Fruit fly (Drosophila melanogaster) whole organism, embryonic: ENCODE data around the gene CG15643.
A peak's percentile ranks its signal among the peaks of the same experiment; 100 is the strongest.

ENCODE experiments used
- CG10147 ChIP-seq: fragments of 200-800 bp; sonication (Bioruptor generic); optimal IDR thresholded peaks from 2 replicates; lab custom pipeline; 2019; ENCODE audit warnings: missing biosample characterization, mild to moderate bottlenecking, missing genetic modification characterization, moderate library complexity
- CG12219 ChIP-seq: fragments of 200-800 bp; sonication (Bioruptor generic); optimal IDR thresholded peaks from 3 replicates; lab custom pipeline; 2018; ENCODE audit warnings: missing biosample characterization, mild to moderate bottlenecking, missing genetic modification characterization
- CG13123 ChIP-seq: fragments of 200-800 bp; sonication (Bioruptor generic); optimal IDR thresholded peaks from 2 replicates; lab custom pipeline; 2016; ENCODE audit warnings: missing biosample characterization, missing genetic modification characterization
- CG14014 ChIP-seq: fragments of 200-800 bp; sonication (Bioruptor generic); IDR thresholded peaks from 2 replicates; pipeline ENCODE4 v1.3.6; 2022; ENCODE audit warnings: missing biosample characterization, missing genetic modification characterization
- CG15269 ChIP-seq: fragments of 200-800 bp; sonication (Bioruptor generic); optimal IDR thresholded peaks from 2 replicates; lab custom pipeline; 2018; ENCODE audit warnings: missing biosample characterization, mild to moderate bottlenecking, missing genetic modification characterization, moderate library complexity
- CG17359 ChIP-seq: fragments of 200-800 bp; sonication (Bioruptor generic); optimal IDR thresholded peaks from 3 replicates; lab custom pipeline; 2018; ENCODE audit warnings: missing biosample characterization, mild to moderate bottlenecking, missing genetic modification characterization, moderate library complexity
- CG17912 ChIP-seq: fragments of 200-800 bp; sonication (Bioruptor generic); optimal IDR thresholded peaks from 2 replicates; lab custom pipeline; 2018; ENCODE audit warnings: missing biosample characterization, mild to moderate bottlenecking, missing genetic modification characterization
- CG2120 ChIP-seq: fragments of 200-800 bp; sonication (Bioruptor generic); optimal IDR thresholded peaks from 3 replicates; lab custom pipeline; 2016; ENCODE audit warnings: missing biosample characterization, missing genetic modification characterization
- CG3065 ChIP-seq: fragments of 200-800 bp; sonication (Bioruptor generic); optimal IDR thresholded peaks from 2 replicates; lab custom pipeline; 2016; ENCODE audit warnings: missing biosample characterization, missing genetic modification characterization
- CG3163 ChIP-seq: fragments of 200-800 bp; sonication (Bioruptor generic); optimal IDR thresholded peaks from 3 replicates; lab custom pipeline; 2016; ENCODE audit warnings: missing biosample characterization, missing genetic modification characterization
- CG8281 ChIP-seq: fragments of 200-800 bp; sonication (Bioruptor generic); optimal IDR thresholded peaks from 2 replicates; lab custom pipeline; 2018; ENCODE audit warnings: missing biosample characterization, mild to moderate bottlenecking, missing genetic modification characterization, moderate library complexity
- CG8359 ChIP-seq: fragments of 200-800 bp; sonication (Bioruptor generic); optimal IDR thresholded peaks from 2 replicates; lab custom pipeline; 2017; ENCODE audit warnings: missing biosample characterization, mild to moderate bottlenecking, missing genetic modification characterization, borderline replicate concordance
- CG9437 ChIP-seq: fragments of 200-800 bp; sonication (Bioruptor generic); optimal IDR thresholded peaks from 2 replicates; lab custom pipeline; 2018; ENCODE audit warnings: missing biosample characterization, mild to moderate bottlenecking, missing genetic modification characterization
- CG9876 ChIP-seq: fragments of 200-800 bp; sonication (Bioruptor generic); optimal IDR thresholded peaks from 2 replicates; lab custom pipeline; 2016; ENCODE audit warnings: missing biosample characterization, missing genetic modification characterization
- Dbx ChIP-seq: fragments of 200-800 bp; sonication (Bioruptor generic); IDR thresholded peaks from 3 replicates; pipeline ENCODE4 v1.3.6; 2022; ENCODE audit warnings: missing biosample characterization, missing genetic modification characterization
- Dek ChIP-seq: fragments of 200-800 bp; sonication (Bioruptor generic); optimal IDR thresholded peaks from 3 replicates; lab custom pipeline; 2019; ENCODE audit warnings: missing biosample characterization, mild to moderate bottlenecking, missing genetic modification characterization, moderate library complexity
- Ets97D ChIP-seq: fragments of 200-800 bp; sonication (Bioruptor generic); optimal IDR thresholded peaks from 3 replicates; lab custom pipeline; 2016; ENCODE audit warnings: missing biosample characterization, missing genetic modification characterization
- Gsc ChIP-seq: fragments of 200-800 bp; sonication (Bioruptor generic); IDR thresholded peaks from 2 replicates; pipeline ENCODE4 v1.3.6; 2022; ENCODE audit warnings: missing biosample characterization, missing genetic modification characterization
- H2.0 ChIP-seq: fragments of 200-800 bp; sonication (Bioruptor generic); IDR thresholded peaks from 2 replicates; pipeline ENCODE4 v1.3.6; 2022; ENCODE audit warnings: missing biosample characterization, missing genetic modification characterization
- HLH3B ChIP-seq: fragments of 200-800 bp; sonication (Bioruptor generic); IDR thresholded peaks from 2 replicates; pipeline ENCODE4 v1.3.6; 2022; ENCODE audit warnings: missing biosample characterization, missing genetic modification characterization
- Hmr ChIP-seq: fragments of 200-800 bp; sonication (Bioruptor generic); optimal IDR thresholded peaks from 3 replicates; lab custom pipeline; 2017; ENCODE audit warnings: mild to moderate bottlenecking, missing biosample characterization, missing genetic modification reagents, missing genetic modification characterization
- Max ChIP-seq: fragments of 200-800 bp; sonication (Bioruptor generic); optimal IDR thresholded peaks from 2 replicates; lab custom pipeline; 2016; ENCODE audit warnings: missing biosample characterization, mild to moderate bottlenecking, missing genetic modification characterization
- NC2α ChIP-seq: fragments of 200-800 bp; sonication (Bioruptor generic); optimal IDR thresholded peaks from 2 replicates; lab custom pipeline; 2016; ENCODE audit warnings: missing biosample characterization, missing genetic modification characterization
- Nf-YB ChIP-seq: fragments of 200-800 bp; sonication (Bioruptor generic); optimal IDR thresholded peaks from 3 replicates; lab custom pipeline; 2019; ENCODE audit warnings: missing biosample characterization, mild to moderate bottlenecking, missing genetic modification characterization, moderate library complexity
- TFAM ChIP-seq: fragments of 200-800 bp; sonication (Bioruptor generic); optimal IDR thresholded peaks from 2 replicates; lab custom pipeline; 2017; ENCODE audit warnings: missing biosample characterization, missing genetic modification characterization, inconsistent platforms
- Trl ChIP-seq, 3 experiments: fragments of >200 bp in 2 of 3; fragments of 200-800 bp in 1 of 3; sonication (Bioruptor generic) in 1 of 3; optimal IDR thresholded peaks; 2 replicates in 1 of 3; 3 replicates in 2 of 3; lab custom pipeline; 2016 to 2017; ENCODE audit warnings: missing biosample characterization in 1 of 3, missing genetic modification characterization in 1 of 3
- amos ChIP-seq: fragments of 200-800 bp; sonication (Bioruptor generic); IDR thresholded peaks from 2 replicates; pipeline ENCODE4 v1.3.6; 2022; ENCODE audit warnings: missing biosample characterization, missing genetic modification characterization; ENCODE audit not compliant: partially characterized antibody
- aop ChIP-seq: fragments of 200-800 bp; sonication (Bioruptor generic); IDR thresholded peaks from 2 replicates; pipeline ENCODE4 v1.3.6; 2022; ENCODE audit warnings: missing biosample characterization, missing genetic modification characterization
- ap ChIP-seq: fragments of 200-800 bp; sonication (Bioruptor generic); IDR thresholded peaks from 2 replicates; pipeline ENCODE4 v1.3.6; 2022; ENCODE audit warnings: missing biosample characterization, missing genetic modification characterization
- bowl ChIP-seq: fragments of 200-800 bp; sonication (Bioruptor generic); IDR thresholded peaks from 2 replicates; pipeline ENCODE4 v1.3.6; 2022; ENCODE audit warnings: missing biosample characterization, missing genetic modification characterization
- crol ChIP-seq: fragments of 200-800 bp; sonication (Bioruptor generic); IDR thresholded peaks from 2 replicates; pipeline ENCODE4 v1.3.6; 2022; ENCODE audit warnings: missing biosample characterization, missing genetic modification characterization
- dpn ChIP-seq, 2 experiments: fragments of 200-800 bp; sonication (Bioruptor generic); optimal IDR thresholded peaks; 3 replicates each; lab custom pipeline; 2016; ENCODE audit warnings: missing biosample characterization in 2 of 2, missing genetic modification characterization in 2 of 2
- ewg ChIP-seq: fragments of 200-800 bp; sonication (Bioruptor generic); optimal IDR thresholded peaks from 3 replicates; lab custom pipeline; 2017; ENCODE audit warnings: mild to moderate bottlenecking, missing biosample characterization, missing genetic modification reagents, missing genetic modification characterization
- exex ChIP-seq: fragments of 200-800 bp; sonication (Bioruptor generic); optimal IDR thresholded peaks from 4 replicates; lab custom pipeline; 2018; ENCODE audit warnings: missing biosample characterization, mild to moderate bottlenecking, missing genetic modification characterization, moderate library complexity
- gcm2 ChIP-seq: fragments of 200-800 bp; sonication (Bioruptor generic); optimal IDR thresholded peaks from 2 replicates; lab custom pipeline; 2016; ENCODE audit warnings: missing biosample characterization, missing genetic modification characterization
- gsb-n ChIP-seq: fragments of 200-800 bp; sonication (Bioruptor generic); optimal IDR thresholded peaks from 3 replicates; lab custom pipeline; 2018; ENCODE audit warnings: missing biosample characterization, mild to moderate bottlenecking, missing genetic modification characterization
- kah ChIP-seq: fragments of 200-800 bp; sonication (Bioruptor generic); optimal IDR thresholded peaks from 2 replicates; lab custom pipeline; 2018; ENCODE audit warnings: missing biosample characterization, mild to moderate bottlenecking, missing genetic modification characterization
- klu ChIP-seq: fragments of 200-800 bp; sonication (Bioruptor generic); IDR thresholded peaks from 2 replicates; pipeline ENCODE4 v1.3.6; 2022; ENCODE audit warnings: missing biosample characterization, missing genetic modification characterization
- lola ChIP-seq, 3 experiments: fragments of >200 bp in 2 of 3; fragments of 200-800 bp in 1 of 3; sonication (Bioruptor generic) in 1 of 3; optimal IDR thresholded peaks; 2 replicates each; lab custom pipeline; 2017 to 2019; ENCODE audit warnings: missing biosample characterization in 3 of 3, missing genetic modification characterization in 3 of 3, mild to moderate bottlenecking in 1 of 3, moderate library complexity in 1 of 3
- maf-S ChIP-seq: fragments of 200-800 bp; sonication (Bioruptor generic); optimal IDR thresholded peaks from 2 replicates; lab custom pipeline; 2016; ENCODE audit warnings: missing biosample characterization, missing genetic modification characterization
- mam ChIP-seq: fragments of 200-800 bp; sonication (Bioruptor generic); optimal IDR thresholded peaks from 3 replicates; lab custom pipeline; 2016; ENCODE audit warnings: missing biosample characterization, missing genetic modification characterization
- nom ChIP-seq: fragments of 200-800 bp; sonication (Bioruptor generic); optimal IDR thresholded peaks from 2 replicates; lab custom pipeline; 2017; ENCODE audit warnings: missing biosample characterization, missing genetic modification characterization, mild to moderate bottlenecking, moderate library complexity, missing genetic modification reagents
- onecut ChIP-seq: fragments of 200-800 bp; sonication (Bioruptor generic); IDR thresholded peaks from 2 replicates; pipeline ENCODE4 v1.3.6; 2022; ENCODE audit warnings: missing biosample characterization, missing genetic modification characterization
- sob ChIP-seq: fragments of 200-800 bp; sonication (Bioruptor generic); IDR thresholded peaks from 2 replicates; pipeline ENCODE4 v1.3.6; 2022; ENCODE audit warnings: missing biosample characterization, missing genetic modification characterization
- tio ChIP-seq: fragments of 200-800 bp; sonication (Bioruptor generic); optimal IDR thresholded peaks from 2 replicates; lab custom pipeline; 2017; ENCODE audit warnings: missing biosample characterization, missing genetic modification characterization, inconsistent platforms
- ttk ChIP-seq: fragments of 200-800 bp; sonication (Bioruptor generic); IDR thresholded peaks from 2 replicates; pipeline ENCODE4 v2.1.2; 2022; ENCODE audit warnings: missing biosample characterization, missing genetic modification characterization
- unpg ChIP-seq: fragments of 200-800 bp; sonication (Bioruptor generic); optimal IDR thresholded peaks from 3 replicates; lab custom pipeline; 2018; ENCODE audit warnings: missing biosample characterization, mild to moderate bottlenecking, missing genetic modification characterization, moderate library complexity
- usp ChIP-seq: fragments of >200 bp; optimal IDR thresholded peaks from 2 replicates; lab custom pipeline; 2017; ENCODE audit warnings: missing biosample characterization, missing genetic modification characterization
- vvl ChIP-seq: fragments of 200-800 bp; sonication (Bioruptor generic); IDR thresholded peaks from 2 replicates; pipeline ENCODE4 v1.3.6; 2022; ENCODE audit warnings: missing biosample characterization, missing genetic modification characterization
- zen2 ChIP-seq: fragments of 200-800 bp; sonication (Bioruptor generic); IDR thresholded peaks from 3 replicates; pipeline ENCODE4 v1.3.6; 2022; ENCODE audit warnings: missing biosample characterization, missing genetic modification characterization; ENCODE audit not compliant: partially characterized antibody

CG15643 gene

DNA sequence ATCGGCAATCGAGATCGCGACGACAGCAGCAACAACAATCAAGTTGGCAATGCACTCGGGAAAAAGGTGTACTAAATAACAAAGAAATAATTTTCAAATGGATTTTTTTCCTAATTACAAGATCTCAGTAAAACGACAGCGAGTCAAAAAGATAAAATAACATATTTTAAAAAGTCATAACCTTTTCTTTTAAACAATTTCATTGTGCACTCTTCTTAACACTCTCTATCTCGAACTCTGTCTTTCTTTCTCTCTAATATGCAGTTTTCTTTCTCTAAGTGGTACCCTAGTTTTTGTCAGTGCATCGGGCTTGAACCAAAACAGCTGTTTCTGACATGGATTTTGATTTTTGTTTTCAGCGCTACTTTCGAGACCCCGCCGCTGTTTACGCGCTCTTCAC, 22.9 kb downstream of the CG15643 start (continued):
- TF ChIP-seq Dbx: peak; percentile 63
- TF ChIP-seq amos (GFP tag; lab: Robert Waterston, UW): no peak
- peak; percentile 55 for TF ChIP-seq CG8281 (tag; lab: Kevin White, UChicago)
- TF ChIP-seq zen2 (GFP tag; lab: Robert Waterston, UW): no peak
- TF ChIP-seq Max (GFP tag; lab: Kevin White, UChicago): peak; percentile 35
- TF ChIP-seq Dek: peak; percentile 80
- no peak for TF ChIP-seq bowl
- TF ChIP-seq CG3163: peak; percentile 38
- peak; percentile 28 for TF ChIP-seq exex
- peak; percentile 61 for TF ChIP-seq ewg (GFP tag; lab: Kevin White, UChicago)
- TF ChIP-seq CG8359 (GFP tag; lab: Kevin White, UChicago): peak; percentile 25
- peak; percentile 51 for TF ChIP-seq ap (GFP tag; lab: Robert Waterston, UW)
- TF ChIP-seq CG3065 (GFP tag; lab: Kevin White, UChicago): no peak
- TF ChIP-seq Ets97D (GFP tag; lab: Kevin White, UChicago): peak; percentile 7
- peak; percentile 71 for TF ChIP-seq HLH3B
- TF ChIP-seq CG9437 (GFP tag; lab: Kevin White, UChicago): peak; percentile 58
- no peak for TF ChIP-seq Trl (optimal IDR thresholded peaks at IDR 0.05; lab: Kevin White, UChicago)
- peak; percentile 80 for TF ChIP-seq Trl (GFP tag; optimal IDR thresholded peaks at IDR 0.05; lab: Kevin White, UChicago)
- TF ChIP-seq gcm2 (GFP tag; lab: Kevin White, UChicago): peak; percentile 50
- peak; percentile 66; the same call in 1 of the 2 replicates for TF ChIP-seq sob (GFP tag; lab: Robert Waterston, UW)
- peak; percentile 55; the same call in 1 of the 2 replicates for TF ChIP-seq klu (GFP tag; lab: Robert Waterston, UW)
- peak; percentile 75 for TF ChIP-seq mam (GFP tag; lab: Kevin White, UChicago)
- peak; percentile 75 for TF ChIP-seq CG14014 (GFP tag; lab: Robert Waterston, UW)
- peak; percentile 52 for TF ChIP-seq CG9876 (GFP tag; lab: Kevin White, UChicago)
- TF ChIP-seq CG15269 (tag; lab: Kevin White, UChicago): peak; percentile 86
- peak; percentile 48; the same call in 1 of the 2 replicates for TF ChIP-seq onecut
- TF ChIP-seq CG12219 (GFP tag; lab: Kevin White, UChicago): peak; percentile 61
- no peak for TF ChIP-seq Gsc (GFP tag; lab: Robert Waterston, UW)
- peak; percentile 87 for TF ChIP-seq CG10147 (GFP tag; lab: Kevin White, UChicago)
- TF ChIP-seq CG17359 (tag; lab: Kevin White, UChicago): peak; percentile 76
- TF ChIP-seq unpg (GFP tag; lab: Kevin White, UChicago): peak; percentile 83
- peak; percentile 77 for TF ChIP-seq ttk (GFP tag; lab: Robert Waterston, UW)
- TF ChIP-seq NC2α (GFP tag; lab: Kevin White, UChicago): peak; percentile 29
- no peak for TF ChIP-seq nom
- peak; percentile 43 for TF ChIP-seq gsb-n
- TF ChIP-seq maf-S (GFP tag; lab: Kevin White, UChicago): peak; percentile 63
- TF ChIP-seq tio (GFP tag; lab: Kevin White, UChicago): peak; percentile 68
- no peak for TF ChIP-seq TFAM
- TF ChIP-seq Nf-YB (GFP tag; lab: Kevin White, UChicago): peak; percentile 42
- peak; percentile 81 for TF ChIP-seq CG2120 (GFP tag; lab: Kevin White, UChicago)
- no peak for TF ChIP-seq CG17912 (GFP tag; lab: Kevin White, UChicago)
- TF ChIP-seq lola (GFP tag; optimal IDR thresholded peaks at IDR 0.05; lab: Kevin White, UChicago): peak in 1 of 3 experiments; percentile 44
- TF ChIP-seq aop (GFP tag; lab: Robert Waterston, UW): no peak
- peak; percentile 36 for TF ChIP-seq kah (GFP tag; lab: Kevin White, UChicago)
- TF ChIP-seq CG13123: peak; percentile 12
- no peak for TF ChIP-seq usp (GFP tag; lab: Kevin White, UChicago)
- TF ChIP-seq crol (GFP tag; lab: Robert Waterston, UW): no peak
- peak; percentile 79 for TF ChIP-seq Hmr
- peak; percentile 77 for TF ChIP-seq vvl (GFP tag; lab: Robert Waterston, UW)
- peak; percentile 68 to 81 for TF ChIP-seq dpn (GFP tag; optimal IDR thresholded peaks at IDR 0.05; lab: Kevin White, UChicago)
- peak; percentile 61 for TF ChIP-seq H2.0 (GFP tag; lab: Robert Waterston, UW)
